Worm (Caenorhabditis elegans): ENCODE measurements around the gene spp-19.

The spp-19 gene

ce11 chrV:6533030-6533429, 28.5 kb downstream of the spp-19 start, which contains the start of gene hpo-26 (continued):
- TF ChIP-seq fkh-8 (tag; optimal IDR thresholded peaks at IDR 0.05) (no peak), fkh-10 (GFP tag; optimal IDR thresholded peaks at IDR 0.05) (no peak), ceh-82 (tag; optimal IDR thresholded peaks at IDR 0.05) (peak in 1 of 3 experiments; percentile 12), swsn-7 (tag; optimal IDR thresholded peaks at IDR 0.05) (no peak), lin-15B (tag; optimal IDR thresholded peaks at IDR 0.05) (no peak), lir-3 (tag; optimal IDR thresholded peaks at IDR 0.05; ENCODE audit: poor library complexity) (no peak), isw-1 (GFP tag; IDR thresholded peaks at IDR 0.05) (no peak), unc-30 (tag; optimal IDR thresholded peaks at IDR 0.05) (no peak), hpl-2 (GFP tag; optimal IDR thresholded peaks at IDR 0.05) (no peak), tbx-2 (tag; optimal IDR thresholded peaks at IDR 0.05) (no peak)

- TF ChIP-seq efl-1 (optimal IDR thresholded peaks at IDR 0.05), result no peak
- peak in 1 of 2 experiments; percentile 59 for TF ChIP-seq efl-1 (GFP tag; optimal IDR thresholded peaks at IDR 0.05 in 1 of 2)
- no peak for TF ChIP-seq sup-37 (GFP tag; optimal IDR thresholded peaks at IDR 0.05)
- peak; percentile 93 for TF ChIP-seq elt-2 (tag; optimal IDR thresholded peaks at IDR 0.05)
- no peak for TF ChIP-seq aly-2 (tag; optimal IDR thresholded peaks at IDR 0.05)
- TF ChIP-seq pqm-1 (tag; optimal IDR thresholded peaks at IDR 0.05), result peak; percentile 84
- TF ChIP-seq unc-130 (tag; optimal IDR thresholded peaks at IDR 0.05), result no peak
- TF ChIP-seq nhr-12 (tag; optimal IDR thresholded peaks at IDR 0.05), result no peak
These were observed 36.7 kb downstream of the spp-19 start, which contains the start of gene acs-1 for ce11 chrV:6524757-6525156. acs-1 (plus strand) TSS chrV:6524989.

DNA sequence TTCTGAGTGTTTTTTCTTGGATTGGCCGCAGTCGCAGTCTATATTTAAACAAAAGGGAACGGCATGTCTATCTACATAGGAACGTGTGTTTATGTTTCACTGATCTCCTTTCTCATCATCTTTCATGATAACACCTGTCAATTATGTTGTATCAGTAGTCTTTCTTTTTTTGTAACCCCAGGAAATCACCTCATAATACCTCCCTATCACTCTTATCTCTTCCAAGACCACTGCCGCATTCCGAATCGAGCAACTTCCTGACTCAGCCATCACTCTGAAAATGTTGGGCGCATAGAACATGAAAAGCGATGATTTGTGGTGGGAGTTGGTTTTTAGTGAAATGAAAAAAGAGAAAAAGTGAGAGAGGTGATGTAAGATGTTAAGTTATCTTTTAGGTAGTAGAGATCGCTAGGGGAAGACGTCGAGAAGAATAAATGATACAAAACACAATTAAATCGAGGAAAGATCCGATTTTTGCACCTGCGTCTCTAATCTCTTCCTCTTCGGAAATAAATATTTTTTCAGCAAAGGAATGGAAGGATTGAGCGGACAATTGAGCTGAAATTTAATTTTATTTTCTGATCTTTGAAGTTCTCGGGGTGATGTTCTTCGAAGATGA, 38.5 kb downstream of the spp-19 start:
- TF ChIP-seq nhr-12 (tag; optimal IDR thresholded peaks at IDR 0.05) (no peak), ceh-90 (tag; optimal IDR thresholded peaks at IDR 0.05) (no peak), lin-13 (GFP tag; optimal IDR thresholded peaks at IDR 0.05) (no peak), unc-86 (tag; optimal IDR thresholded peaks at IDR 0.05) (no peak), tlp-1 (tag; optimal IDR thresholded peaks at IDR 0.05) (no peak), mef-2 (tag; optimal IDR thresholded peaks at IDR 0.05) (no peak), lin-14 (GFP tag; optimal IDR thresholded peaks at IDR 0.05) (peak; percentile 25), elt-2 (tag; optimal IDR thresholded peaks at IDR 0.05) (peak; percentile 72), nhr-19 (GFP tag; conservative IDR thresholded peaks at IDR 0.05) (no peak), lir-3 (tag; optimal IDR thresholded peaks at IDR 0.05; ENCODE audit: poor library complexity) (no peak), lin-35 (GFP tag; optimal IDR thresholded peaks at IDR 0.05) (no peak), nhr-237 (tag; optimal IDR thresholded peaks at IDR 0.05) (no peak), pag-3 (tag; optimal IDR thresholded peaks at IDR 0.05; ENCODE audit: borderline replicate concordance, insufficient read depth) (no peak), xbp-1 (tag; optimal IDR thresholded peaks at IDR 0.05) (no peak), nhr-85 (tag) (peak; percentile 70), sptf-1 (tag; optimal IDR thresholded peaks at IDR 0.05) (no peak), Y116A8C.19 (tag; optimal IDR thresholded peaks at IDR 0.05; ENCODE audit: borderline replicate concordance) (no peak), elt-3 (tag; optimal IDR thresholded peaks at IDR 0.05) (peak in 1 of 6 experiments; percentile 22), ztf-4 (tag; optimal IDR thresholded peaks at IDR 0.05) (no peak), aha-1 (tag; optimal IDR thresholded peaks at IDR 0.05) (no peak), nhr-77 (tag; optimal IDR thresholded peaks at IDR 0.05) (no peak), blmp-1 (tag; optimal IDR thresholded peaks at IDR 0.05) (peak; percentile 56), sup-37 (GFP tag; optimal IDR thresholded peaks at IDR 0.05) (no peak), tbx-2 (tag; optimal IDR thresholded peaks at IDR 0.05) (no peak), pqm-1 (tag; optimal IDR thresholded peaks at IDR 0.05) (peak; percentile 35), zag-1 (tag; optimal IDR thresholded peaks at IDR 0.05) (no peak), nhr-11 (tag; optimal IDR thresholded peaks at IDR 0.05) (no peak), efl-1 (optimal IDR thresholded peaks at IDR 0.05) (no peak), efl-1 (GFP tag; optimal IDR thresholded peaks at IDR 0.05 in 1 of 2) (no peak), nhr-71 (tag; optimal IDR thresholded peaks at IDR 0.05) (no peak), nhr-20 (tag; optimal IDR thresholded peaks at IDR 0.05) (no peak)

All from whole organism, L1 larva.